Worm (Caenorhabditis elegans): ENCODE measurements around the gene cwp-3.

Gene cwp-3

ce11 chrV:4806859-4807258, 35.8 kb upstream of the cwp-3 start (continued):
- TF ChIP-seq blmp-1 (tag; optimal IDR thresholded peaks at IDR 0.05) (peak; percentile 71), vab-15 (tag; optimal IDR thresholded peaks at IDR 0.05) (no peak), sox-4 (tag; optimal IDR thresholded peaks at IDR 0.05) (no peak), snu-23 (GFP tag; optimal IDR thresholded peaks at IDR 0.05) (peak; percentile 42)

- TF ChIP-seq dpl-1 (GFP tag; optimal IDR thresholded peaks at IDR 0.05) (peak in 1 of 3 experiments; percentile 51), sup-37 (GFP tag; optimal IDR thresholded peaks at IDR 0.05) (no peak), unc-130 (tag; optimal IDR thresholded peaks at IDR 0.05) (no peak), lin-14 (GFP tag; optimal IDR thresholded peaks at IDR 0.05) (peak; percentile 85), xbp-1 (tag; optimal IDR thresholded peaks at IDR 0.05) (peak; percentile 1), rnt-1 (tag; optimal IDR thresholded peaks at IDR 0.05) (no peak), mab-9 (GFP tag; IDR thresholded peaks at IDR 0.05) (no peak), snpc-4 (tag; optimal IDR thresholded peaks at IDR 0.05) (no peak), elt-3 (tag; optimal IDR thresholded peaks at IDR 0.05) (no peak), lin-15B (tag; optimal IDR thresholded peaks at IDR 0.05) (peak; percentile 47), nhr-71 (tag; optimal IDR thresholded peaks at IDR 0.05) (peak; percentile 58), mep-1 (tag; optimal IDR thresholded peaks at IDR 0.05) (peak; percentile 14), lin-39 (tag; optimal IDR thresholded peaks at IDR 0.05) (no peak), fkh-8 (tag; optimal IDR thresholded peaks at IDR 0.05) (peak; percentile 69), tlp-1 (tag; optimal IDR thresholded peaks at IDR 0.05) (no peak), Y116A8C.19 (tag; optimal IDR thresholded peaks at IDR 0.05; ENCODE audit: borderline replicate concordance) (no peak), C16A3.4 (tag; optimal IDR thresholded peaks at IDR 0.05) (no peak), F16B12.6 (tag; optimal IDR thresholded peaks at IDR 0.05) (peak; percentile 2), ceh-90 (tag; optimal IDR thresholded peaks at IDR 0.05) (no peak), grh-1 (GFP tag; IDR thresholded peaks at IDR 0.05) (no peak), tbx-2 (tag; optimal IDR thresholded peaks at IDR 0.05) (no peak), ets-5 (GFP tag; IDR thresholded peaks at IDR 0.05) (no peak), efl-3 (GFP tag; optimal IDR thresholded peaks at IDR 0.05) (no peak), fkh-4 (tag; optimal IDR thresholded peaks at IDR 0.05; ENCODE audit: borderline replicate concordance) (no peak), mdl-1 (tag; optimal IDR thresholded peaks at IDR 0.05) (no peak), lir-3 (tag; optimal IDR thresholded peaks at IDR 0.05; ENCODE audit: poor library complexity) (no peak), dsc-1 (tag; optimal IDR thresholded peaks at IDR 0.05) (peak; percentile 44), ces-1 (GFP tag; optimal IDR thresholded peaks at IDR 0.05) (no peak), aha-1 (tag; optimal IDR thresholded peaks at IDR 0.05) (no peak), swsn-7 (tag; optimal IDR thresholded peaks at IDR 0.05) (peak; percentile 42), snu-23 (GFP tag; optimal IDR thresholded peaks at IDR 0.05) (peak; percentile 55), ztf-4 (tag; optimal IDR thresholded peaks at IDR 0.05) (no peak), ceh-88 (GFP tag; IDR thresholded peaks at IDR 0.05) (no peak), unc-98 (GFP tag; IDR thresholded peaks at IDR 0.05) (no peak), hpl-2 (GFP tag; optimal IDR thresholded peaks at IDR 0.05) (no peak), lsy-2 (tag; optimal IDR thresholded peaks at IDR 0.05) (peak in 1 of 2 experiments; percentile 65), lin-13 (GFP tag; optimal IDR thresholded peaks at IDR 0.05) (no peak), skn-1 (tag; optimal IDR thresholded peaks at IDR 0.05) (peak; percentile 27), lin-35 (GFP tag; optimal IDR thresholded peaks at IDR 0.05) (peak in 1 of 2 experiments; percentile 62), ceh-82 (tag; optimal IDR thresholded peaks at IDR 0.05) (peak in 2 of 3 experiments; percentile 13 to 65), efl-1 (optimal IDR thresholded peaks at IDR 0.05) (peak; percentile 41 to 51), efl-1 (GFP tag; optimal IDR thresholded peaks at IDR 0.05 in 1 of 2) (peak; percentile 42 to 80), unc-30 (tag; optimal IDR thresholded peaks at IDR 0.05) (no peak), nhr-20 (tag; optimal IDR thresholded peaks at IDR 0.05) (peak; percentile 30), egl-13 (tag; optimal IDR thresholded peaks at IDR 0.05) (peak; percentile 32), unc-86 (tag; optimal IDR thresholded peaks at IDR 0.05) (peak; percentile 19), C34B4.2 (tag; optimal IDR thresholded peaks at IDR 0.05) (no peak), nhr-47 (tag; optimal IDR thresholded peaks at IDR 0.05) (peak; percentile 21), aly-2 (tag; optimal IDR thresholded peaks at IDR 0.05) (peak; percentile 14)
These were observed 32.0 kb upstream of the cwp-3 start for ce11 chrV:4810653-4811052.

Measured in whole organism, L1 larva.